Fruit fly (Drosophila melanogaster) whole organism, adult: ENCODE measurements around the gene CecA1.

Experiments used
- CG12768 ChIP-seq: fragments of 200-800 bp; sonication (Bioruptor generic); optimal IDR thresholded peaks from 2 replicates; lab custom pipeline; 2017; ENCODE audit warnings: missing biosample characterization, missing genetic modification characterization, mild to moderate bottlenecking, moderate library complexity, missing genetic modification reagents
- CG33017 ChIP-seq: fragments of 200-800 bp; sonication (Bioruptor generic); optimal IDR thresholded peaks from 2 replicates; lab custom pipeline; 2018; ENCODE audit warnings: missing biosample characterization, mild to moderate bottlenecking, missing genetic modification characterization, moderate library complexity
- Clk ChIP-seq: fragments of 200-800 bp; sonication (Bioruptor generic); optimal IDR thresholded peaks from 2 replicates; lab custom pipeline; 2017; ENCODE audit warnings: missing biosample characterization, missing genetic modification characterization
- bab1 ChIP-seq: fragments of 200-800 bp; sonication (Bioruptor generic); optimal IDR thresholded peaks from 3 replicates; lab custom pipeline; 2019; ENCODE audit warnings: missing biosample characterization, mild to moderate bottlenecking, missing genetic modification characterization, moderate library complexity
- cic ChIP-seq: fragments of 200-800 bp; sonication (Bioruptor generic); optimal IDR thresholded peaks from 2 replicates; lab custom pipeline; 2017; ENCODE audit warnings: missing biosample characterization, mild to moderate bottlenecking, missing genetic modification characterization, moderate library complexity
- cnc ChIP-seq, 2 experiments: fragments of >200 bp; optimal IDR thresholded peaks; 2 replicates each; lab custom pipeline; 2017
- ovo ChIP-seq: fragments of 200-800 bp; sonication (Bioruptor generic); optimal IDR thresholded peaks from 2 replicates; lab custom pipeline; 2016; ENCODE audit warnings: missing biosample characterization, missing genetic modification characterization
- toe ChIP-seq: fragments of 200-800 bp; sonication (Bioruptor generic); optimal IDR thresholded peaks from 2 replicates; lab custom pipeline; 2016; ENCODE audit warnings: missing biosample characterization, missing genetic modification characterization

DNA sequence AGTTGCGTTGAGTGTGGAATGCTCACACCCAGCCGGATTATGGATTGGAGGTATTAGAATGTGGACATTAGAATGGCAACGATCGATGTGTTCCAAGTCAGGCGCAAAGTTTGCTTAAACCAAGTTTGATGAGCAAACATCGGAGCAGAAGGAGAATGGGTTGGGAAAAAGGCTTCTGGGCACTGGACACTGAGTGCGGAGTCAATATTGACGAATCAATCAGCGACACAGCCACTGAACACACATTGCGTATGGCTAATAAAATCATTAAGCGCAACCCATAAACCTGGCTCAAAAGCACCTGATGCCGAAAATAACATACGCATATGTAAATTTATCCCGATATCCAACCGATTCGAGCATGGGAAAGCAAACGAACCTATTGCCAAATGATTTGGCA, 16.8 kb upstream of the CecA1 start:
- TF ChIP-seq cic (GFP tag; lab: Kevin White, UChicago), result no peak
- no peak for TF ChIP-seq toe (GFP tag; lab: Kevin White, UChicago)
- TF ChIP-seq Clk (GFP tag; lab: Kevin White, UChicago), result no peak
- TF ChIP-seq ovo (GFP tag; lab: Kevin White, UChicago), result no peak
- TF ChIP-seq CG33017 (tag; lab: Kevin White, UChicago), result no peak
- no peak for TF ChIP-seq cnc (optimal IDR thresholded peaks at IDR 0.05; lab: Kevin White, UChicago)
- TF ChIP-seq bab1 (GFP tag; lab: Kevin White, UChicago), result no peak
- no peak for TF ChIP-seq CG12768 (GFP tag; lab: Kevin White, UChicago)
